Worm (Caenorhabditis elegans) whole organism, L3 larva: ENCODE measurements around the gene cmtr-2.
A peak's percentile ranks its signal among the peaks of the same experiment; 100 is the strongest.

Experiments
- R02D3.7 ChIP-seq: fragments of 150-350 bp; optimal IDR thresholded peaks from 2 replicates; lab custom pipeline; 2014; ENCODE audit warnings: missing biosample characterization, missing genetic modification characterization
- aly-2 ChIP-seq: fragments of 150-350 bp; optimal IDR thresholded peaks from 2 replicates; lab custom pipeline; 2014; ENCODE audit warnings: missing biosample characterization, missing genetic modification characterization
- ama-1 ChIP-seq: fragments of 150-350 bp; optimal IDR thresholded peaks from 2 replicates; lab custom pipeline; 2018
- ceh-16 ChIP-seq: sonication (generic microtip); optimal IDR thresholded peaks from 2 replicates; lab custom pipeline; 2017; ENCODE audit warnings: missing biosample characterization, missing genetic modification characterization
- ceh-28 ChIP-seq: fragments of 150-350 bp; optimal IDR thresholded peaks from 2 replicates; lab custom pipeline; 2014; ENCODE audit warnings: missing biosample characterization, missing genetic modification reagents, missing genetic modification characterization
- daf-12 ChIP-seq: fragments of 150-350 bp; optimal IDR thresholded peaks from 2 replicates; lab custom pipeline; 2014; ENCODE audit warnings: missing biosample characterization, missing genetic modification reagents, missing genetic modification characterization
- egl-5 ChIP-seq: fragments of 150-350 bp; optimal IDR thresholded peaks from 2 replicates; lab custom pipeline; 2017; ENCODE audit warnings: missing biosample characterization, missing genetic modification reagents, missing genetic modification characterization, inconsistent platforms
- elt-2 ChIP-seq: sonication (generic microtip); optimal IDR thresholded peaks from 2 replicates; lab custom pipeline; 2016; ENCODE audit warnings: missing genetic modification reagents, mild to moderate bottlenecking, missing genetic modification characterization, missing compliant biosample characterization
- elt-3 ChIP-seq, 3 experiments: fragments of 150-350 bp in 1 of 3; sonication (generic microtip) in 2 of 3; optimal IDR thresholded peaks; 2 replicates in 2 of 3; 4 replicates in 1 of 3; lab custom pipeline; 2014 to 2017; ENCODE audit warnings: missing biosample characterization in 3 of 3, missing genetic modification characterization in 3 of 3
- fkh-10 ChIP-seq: sonication (generic microtip); optimal IDR thresholded peaks from 2 replicates; lab custom pipeline; 2017; ENCODE audit warnings: missing biosample characterization, missing genetic modification reagents, missing genetic modification characterization
- hmg-11 ChIP-seq: sonication (generic microtip); optimal IDR thresholded peaks from 2 replicates; lab custom pipeline; 2016; ENCODE audit warnings: missing genetic modification characterization, missing compliant biosample characterization
- jun-1 ChIP-seq: fragments of 150-350 bp; optimal IDR thresholded peaks from 2 replicates; lab custom pipeline; 2014; ENCODE audit warnings: missing biosample characterization, missing genetic modification reagents, missing genetic modification characterization
- lin-15B ChIP-seq: fragments of 150-350 bp; optimal IDR thresholded peaks from 2 replicates; lab custom pipeline; 2014; ENCODE audit warnings: missing biosample characterization, missing genetic modification characterization
- lin-39 ChIP-seq: fragments of 150-350 bp; optimal IDR thresholded peaks from 2 replicates; lab custom pipeline; 2018; ENCODE audit warnings: missing biosample characterization, missing genetic modification reagents, missing genetic modification characterization
- lsy-12 ChIP-seq: sonication (generic microtip); optimal IDR thresholded peaks from 2 replicates; lab custom pipeline; 2016; ENCODE audit warnings: mild to moderate bottlenecking, missing genetic modification characterization, missing compliant biosample characterization
- mml-1 ChIP-seq: fragments of 150-350 bp; sonication (generic microtip); optimal IDR thresholded peaks from 3 replicates; lab custom pipeline; 2014; ENCODE audit warnings: missing biosample characterization, missing genetic modification characterization
- nfya-1 ChIP-seq: sonication (generic microtip); optimal IDR thresholded peaks from 2 replicates; lab custom pipeline; 2017; ENCODE audit warnings: missing genetic modification characterization, mild to moderate bottlenecking, missing compliant biosample characterization, antibody characterized with exemption, moderate library complexity; ENCODE audit not compliant: insufficient read depth
- nhr-12 ChIP-seq: fragments of 150-350 bp; optimal IDR thresholded peaks from 2 replicates; lab custom pipeline; 2014; ENCODE audit warnings: missing biosample characterization, missing genetic modification characterization
- nhr-23 ChIP-seq: fragments of 150-350 bp; optimal IDR thresholded peaks from 2 replicates; lab custom pipeline; 2014; ENCODE audit warnings: missing biosample characterization, missing genetic modification reagents, missing genetic modification characterization
- nhr-237 ChIP-seq: fragments of 150-350 bp; optimal IDR thresholded peaks from 2 replicates; lab custom pipeline; 2014; ENCODE audit warnings: missing biosample characterization, missing genetic modification characterization
- nhr-25 ChIP-seq: sonication (generic microtip); optimal IDR thresholded peaks from 2 replicates; lab custom pipeline; 2017; ENCODE audit warnings: missing biosample characterization, missing genetic modification characterization
- nhr-28 ChIP-seq: fragments of 150-350 bp; optimal IDR thresholded peaks from 2 replicates; lab custom pipeline; 2014; ENCODE audit warnings: missing biosample characterization, missing genetic modification characterization
- nhr-43 ChIP-seq: sonication (generic microtip); optimal IDR thresholded peaks from 2 replicates; lab custom pipeline; 2016; ENCODE audit warnings: mild to moderate bottlenecking, missing genetic modification characterization, missing compliant biosample characterization; ENCODE audit not compliant: poor library complexity, severe bottlenecking
- nhr-67 ChIP-seq: fragments of 150-350 bp; optimal IDR thresholded peaks from 2 replicates; lab custom pipeline; 2014; ENCODE audit warnings: missing biosample characterization, missing genetic modification characterization
- pha-4 ChIP-seq: fragments of 150-350 bp; optimal IDR thresholded peaks from 2 replicates; lab custom pipeline; 2014; ENCODE audit warnings: missing biosample characterization, missing genetic modification reagents, missing genetic modification characterization
- pqm-1 ChIP-seq: fragments of 150-350 bp; optimal IDR thresholded peaks from 2 replicates; lab custom pipeline; 2017; ENCODE audit warnings: missing biosample characterization, missing genetic modification characterization, inconsistent platforms
- skn-1 ChIP-seq: fragments of 150-350 bp; optimal IDR thresholded peaks from 2 replicates; lab custom pipeline; 2014; ENCODE audit warnings: missing biosample characterization, missing genetic modification characterization
- snpc-4 ChIP-seq: fragments of 150-350 bp; optimal IDR thresholded peaks from 2 replicates; lab custom pipeline; 2014; ENCODE audit warnings: missing biosample characterization, missing genetic modification characterization
- tbx-2 ChIP-seq: sonication (generic microtip); optimal IDR thresholded peaks from 2 replicates; lab custom pipeline; 2016; ENCODE audit warnings: mild to moderate bottlenecking, missing genetic modification characterization, missing compliant biosample characterization
- unc-39 ChIP-seq: sonication (generic microtip); optimal IDR thresholded peaks from 4 replicates; lab custom pipeline; 2017; ENCODE audit warnings: missing biosample characterization, missing genetic modification characterization
- unc-62 ChIP-seq: fragments of 150-350 bp; sonication (generic microtip); optimal IDR thresholded peaks from 4 replicates; lab custom pipeline; 2014; ENCODE audit warnings: missing biosample characterization, missing genetic modification reagents, missing genetic modification characterization
- ztf-11 ChIP-seq: fragments of 150-350 bp; optimal IDR thresholded peaks from 2 replicates; lab custom pipeline; 2014; ENCODE audit warnings: missing biosample characterization, missing genetic modification characterization

cmtr-2 gene

DNA sequence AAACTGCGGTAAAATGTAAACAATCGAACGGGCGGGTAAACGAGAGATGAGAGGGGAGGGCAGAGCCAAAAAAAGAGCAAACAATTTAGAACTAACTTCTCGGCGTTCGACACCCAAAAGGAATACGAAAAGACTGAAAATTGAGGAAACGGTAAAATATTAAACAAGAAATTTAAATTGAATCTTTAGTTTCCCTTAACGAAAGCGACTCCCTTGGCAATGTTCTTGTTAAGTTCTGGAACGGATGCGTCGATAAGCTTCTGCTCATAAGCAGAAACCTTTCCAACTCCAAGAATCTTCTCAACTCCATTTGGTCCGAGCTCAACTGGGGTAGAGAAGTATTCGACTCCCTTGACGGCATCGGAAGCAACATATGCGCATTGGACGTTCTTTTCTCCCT lies 8.6 kb upstream of the cmtr-2 start:
- TF ChIP-seq pha-4 (tag; lab: Kevin White, UChicago) (peak; percentile 64), tbx-2 (tag; lab: Kevin White, UChicago) (no peak)

DNA sequence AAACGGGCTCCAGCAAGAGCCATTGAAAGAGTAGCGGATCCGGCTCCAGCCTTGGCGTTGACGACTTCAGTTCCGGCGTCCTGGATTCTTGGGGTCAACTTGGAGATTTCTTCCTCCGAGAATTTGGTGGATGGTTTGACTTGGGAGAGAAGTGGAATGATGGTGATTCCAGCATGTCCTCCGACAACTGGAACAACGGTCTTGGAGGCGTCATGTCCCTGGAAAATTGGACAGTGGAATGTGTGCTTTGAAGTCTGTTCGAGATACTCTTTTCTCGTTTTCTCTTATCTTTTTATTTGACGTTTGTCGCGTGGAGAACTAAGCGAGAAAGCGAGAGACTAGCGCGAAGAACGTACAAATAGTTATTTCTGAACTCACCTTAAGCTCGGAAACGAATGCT lies 8.1 kb upstream of the cmtr-2 start:
- TF ChIP-seq fkh-10 (no peak), nhr-25 (tag; lab: Kevin White, UChicago) (no peak), ama-1 (peak; percentile 45), nhr-43 (tag; lab: Kevin White, UChicago) (no peak), elt-3 (tag; optimal IDR thresholded peaks at IDR 0.05; lab: Kevin White, UChicago) (no peak), skn-1 (tag; lab: Kevin White, UChicago) (no peak), elt-2 (tag; lab: Kevin White, UChicago) (peak; percentile 28), snpc-4 (tag; lab: Kevin White, UChicago) (no peak), unc-39 (tag; lab: Kevin White, UChicago) (no peak), nhr-28 (tag; lab: Kevin White, UChicago) (no peak), hmg-11 (no peak), nhr-12 (tag; lab: Kevin White, UChicago) (no peak), aly-2 (tag; lab: Kevin White, UChicago) (no peak), ceh-16 (tag; lab: Kevin White, UChicago) (no peak), ztf-11 (tag; lab: Kevin White, UChicago) (no peak), daf-12 (tag; lab: Kevin White, UChicago) (no peak)

DNA sequence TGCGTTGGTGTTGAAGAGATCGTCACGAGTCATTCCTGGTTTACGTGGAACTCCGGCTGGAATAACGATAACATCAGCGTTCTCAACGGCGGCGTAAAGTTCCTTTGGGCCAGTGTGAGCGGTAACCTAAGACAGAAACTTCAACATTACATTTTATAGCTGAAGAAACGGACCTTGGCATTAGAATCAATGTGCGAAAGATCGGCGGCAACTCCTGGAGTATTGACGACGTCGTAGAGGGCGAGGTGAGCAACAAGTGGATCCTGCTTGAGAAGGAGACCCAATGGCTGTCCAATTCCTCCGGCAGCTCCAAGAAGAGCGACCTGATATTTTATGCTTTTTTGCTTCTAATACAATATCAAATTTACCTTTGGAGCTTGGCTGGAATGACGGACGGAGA lies 7.6 kb upstream of the cmtr-2 start:
- TF ChIP-seq aly-2 (tag; lab: Kevin White, UChicago) (no peak), nhr-237 (tag; lab: Kevin White, UChicago) (no peak)
- TF ChIP-seq, all 47 proteins: peak for 0

DNA sequence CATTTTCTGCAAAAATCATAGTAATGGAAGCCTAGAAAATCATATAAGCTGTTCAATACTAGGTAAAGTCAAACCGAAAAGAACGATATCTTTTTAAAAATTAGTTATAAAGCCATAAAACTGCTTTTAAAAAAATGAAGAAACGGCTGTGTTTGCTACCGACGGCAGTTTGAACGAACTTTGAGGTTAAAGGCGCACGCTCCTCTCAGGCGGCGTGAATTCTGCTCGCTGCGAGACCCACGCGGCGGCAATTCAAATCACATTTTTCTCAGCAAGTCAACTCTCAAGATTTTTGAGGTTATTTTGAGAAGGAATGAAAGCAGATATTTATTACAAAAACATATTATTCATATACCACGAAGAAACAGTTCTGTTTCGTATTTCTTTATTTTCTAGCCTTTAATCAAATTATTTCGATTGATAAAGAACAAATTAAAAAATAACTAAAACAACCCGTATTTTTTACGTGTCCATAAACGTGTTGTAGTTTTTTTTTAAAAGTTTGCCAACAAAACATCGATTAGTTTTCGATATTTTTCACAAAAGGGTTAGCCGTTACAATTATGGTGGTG lies 7.0 kb upstream of the cmtr-2 start, which contains the start of the genes mdh-2 and F20H11.4:
Gene mdh-2 (minus strand): TSS at position 6 of the 572 bp plus-strand sequence.
Gene F20H11.4 (plus strand): TSS at position 522 of the 572 bp plus-strand sequence.
- peak; percentile 87 for TF ChIP-seq nhr-25 (tag; lab: Kevin White, UChicago)
- no peak for TF ChIP-seq ztf-11 (tag; lab: Kevin White, UChicago)
- TF ChIP-seq hmg-11: peak; percentile 73
- no peak for TF ChIP-seq unc-62 (GFP tag; lab: Kevin White, UChicago)
- TF ChIP-seq R02D3.7: peak; percentile 52
- peak; percentile 43 for TF ChIP-seq egl-5 (tag; lab: Kevin White, UChicago)
- TF ChIP-seq lsy-12: peak; percentile 16
- peak; percentile 27 for TF ChIP-seq jun-1
- TF ChIP-seq snpc-4 (tag; lab: Kevin White, UChicago): peak; percentile 62
- peak; percentile 49 for TF ChIP-seq nhr-43 (tag; lab: Kevin White, UChicago)
- TF ChIP-seq pha-4 (tag; lab: Kevin White, UChicago): peak; percentile 95
- TF ChIP-seq mml-1 (tag; lab: Kevin White, UChicago): no peak
- peak; percentile 14 for TF ChIP-seq ceh-28
- peak; percentile 87 for TF ChIP-seq nfya-1 (tag; lab: Kevin White, UChicago)
- peak; percentile 66 for TF ChIP-seq skn-1 (tag; lab: Kevin White, UChicago)
- peak; percentile 86 for TF ChIP-seq lin-15B
- TF ChIP-seq elt-2 (tag; lab: Kevin White, UChicago): peak; percentile 54
- no peak for TF ChIP-seq elt-3 (tag; optimal IDR thresholded peaks at IDR 0.05; lab: Kevin White, UChicago)
- TF ChIP-seq pqm-1 (tag; lab: Kevin White, UChicago): peak; percentile 34
- TF ChIP-seq lin-39 (tag; lab: Kevin White, UChicago): peak; percentile 77
- TF ChIP-seq nhr-67 (tag; lab: Kevin White, UChicago): no peak
- peak; percentile 70 for TF ChIP-seq nhr-23 (tag; lab: Kevin White, UChicago)

DNA sequence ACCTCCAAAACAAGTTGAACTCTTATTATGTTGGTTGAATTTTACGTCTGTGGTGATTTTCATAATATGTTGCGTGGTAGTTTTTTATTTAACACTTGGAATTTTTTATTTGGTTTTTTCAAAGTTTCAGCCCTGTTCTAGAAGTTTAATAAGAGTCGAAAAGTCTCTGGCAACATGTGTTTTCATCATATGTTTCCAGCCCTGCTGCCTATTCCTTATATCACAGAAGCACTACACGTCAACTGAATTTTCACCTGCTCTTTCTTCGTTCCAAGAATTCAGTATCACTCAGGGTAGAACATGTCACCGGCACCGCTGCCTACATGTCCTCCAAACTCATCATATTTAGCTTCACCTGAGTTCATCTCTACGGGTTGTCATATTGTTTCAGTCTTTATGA lies 4.7 kb upstream of the cmtr-2 start, which contains the start of gene srh-40:
Gene srh-40 (plus strand): TSS at position 301 of the 400 bp plus-strand sequence.
- TF ChIP-seq unc-62 (GFP tag; lab: Kevin White, UChicago): no peak
- TF ChIP-seq nhr-12 (tag; lab: Kevin White, UChicago): no peak
- TF ChIP-seq elt-3 (tag; optimal IDR thresholded peaks at IDR 0.05; lab: Kevin White, UChicago): no peak
- TF ChIP-seq, all 47 proteins: peak for 0
